Worm (Caenorhabditis elegans): ENCODE results near the gene plc-3.

DNA sequence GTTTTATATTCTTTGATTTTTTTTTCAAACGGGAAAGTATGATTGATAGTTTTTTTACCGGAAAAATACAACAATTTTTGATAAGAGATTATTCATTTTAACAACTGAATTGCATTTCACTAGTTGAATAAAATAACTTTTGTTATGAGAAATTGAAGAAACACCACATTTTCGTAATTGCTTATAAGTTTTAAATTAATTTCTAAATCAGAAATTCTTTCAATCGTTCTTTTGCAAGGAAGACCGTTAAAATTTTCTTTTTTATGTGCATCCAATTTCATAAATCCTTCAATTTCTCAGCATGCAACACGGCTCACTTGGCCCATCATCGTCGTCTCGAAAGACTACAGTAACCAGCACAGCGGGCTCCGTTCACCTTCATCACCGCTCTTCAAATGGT, at the start of gene plc-3:
- TF ChIP-seq nhr-11 (tag; optimal IDR thresholded peaks at IDR 0.05) (no peak), npax-4 (tag; optimal IDR thresholded peaks at IDR 0.05) (no peak), tbx-2 (tag; optimal IDR thresholded peaks at IDR 0.05) (no peak), ceh-19 (GFP tag; optimal IDR thresholded peaks at IDR 0.05) (no peak), unc-86 (tag; optimal IDR thresholded peaks at IDR 0.05) (no peak), madf-2 (tag; optimal IDR thresholded peaks at IDR 0.05) (no peak), ama-1 (optimal IDR thresholded peaks at IDR 0.05) (no peak), ceh-30 (tag; optimal IDR thresholded peaks at IDR 0.05) (no peak), pag-3 (tag; optimal IDR thresholded peaks at IDR 0.05; ENCODE audit: borderline replicate concordance) (no peak), nfya-1 (tag; optimal IDR thresholded peaks at IDR 0.05) (no peak), F13H6.1 (tag; optimal IDR thresholded peaks at IDR 0.05) (no peak), ttx-3 (tag; optimal IDR thresholded peaks at IDR 0.05) (no peak), ceh-24 (tag; optimal IDR thresholded peaks at IDR 0.05) (no peak)

All from whole organism, late embryonic.